Worm (Caenorhabditis elegans) whole organism, late embryonic: ENCODE data around the gene M04B2.4.

ENCODE experiments used
- ama-1 ChIP-seq: fragments of 150-350 bp; optimal IDR thresholded peaks from 2 replicates; lab custom pipeline; 2014
- ceh-48 ChIP-seq: sonication (generic microtip); optimal IDR thresholded peaks from 2 replicates; lab custom pipeline; 2016; ENCODE audit warnings: missing genetic modification characterization, inconsistent platforms, missing compliant biosample characterization
- ceh-6 ChIP-seq: fragments of 200-800 bp; sonication (Bioruptor generic); optimal IDR thresholded peaks from 2 replicates; lab custom pipeline; 2018; ENCODE audit warnings: mild to moderate bottlenecking, missing genetic modification characterization, missing compliant biosample characterization
- ceh-9 ChIP-seq: sonication (generic microtip); optimal IDR thresholded peaks from 2 replicates; lab custom pipeline; 2016; ENCODE audit warnings: mild to moderate bottlenecking, missing genetic modification characterization, inconsistent platforms, missing compliant biosample characterization
- dve-1 ChIP-seq: sonication (generic microtip); optimal IDR thresholded peaks from 2 replicates; lab custom pipeline; 2017; ENCODE audit warnings: antibody characterized with exemption, mild to moderate bottlenecking, missing genetic modification characterization, missing compliant biosample characterization
- fkh-6 ChIP-seq: sonication (generic microtip); optimal IDR thresholded peaks from 2 replicates; lab custom pipeline; 2016; ENCODE audit warnings: missing genetic modification characterization, missing compliant biosample characterization
- hlh-13 ChIP-seq: fragments of 200-800 bp; sonication (Bioruptor generic); optimal IDR thresholded peaks from 2 replicates; lab custom pipeline; 2018; ENCODE audit warnings: mild to moderate bottlenecking, missing genetic modification characterization, missing compliant biosample characterization
- hlh-8 ChIP-seq: sonication (generic microtip); optimal IDR thresholded peaks from 2 replicates; lab custom pipeline; 2016; ENCODE audit warnings: missing genotype, missing genetic modification characterization, missing compliant biosample characterization
- nfya-1 ChIP-seq: sonication (generic microtip); optimal IDR thresholded peaks from 2 replicates; lab custom pipeline; 2017; ENCODE audit warnings: missing genetic modification characterization, mild to moderate bottlenecking, missing compliant biosample characterization, antibody characterized with exemption, moderate library complexity
- nhr-11 ChIP-seq: fragments of 150-350 bp; optimal IDR thresholded peaks from 2 replicates; lab custom pipeline; 2014; ENCODE audit warnings: missing biosample characterization, missing genetic modification characterization
- pha-4 ChIP-seq: fragments of 150-350 bp; optimal IDR thresholded peaks from 2 replicates; lab custom pipeline; 2018; ENCODE audit warnings: missing biosample characterization, missing genetic modification reagents, missing genetic modification characterization
- sox-4 ChIP-seq: sonication (generic microtip); optimal IDR thresholded peaks from 2 replicates; lab custom pipeline; 2017; ENCODE audit warnings: mild to moderate bottlenecking, missing genetic modification characterization, inconsistent platforms, missing compliant biosample characterization
- ttx-3 ChIP-seq: sonication (generic microtip); optimal IDR thresholded peaks from 2 replicates; lab custom pipeline; 2016; ENCODE audit warnings: missing genetic modification reagents, missing genetic modification characterization, missing compliant biosample characterization

DNA sequence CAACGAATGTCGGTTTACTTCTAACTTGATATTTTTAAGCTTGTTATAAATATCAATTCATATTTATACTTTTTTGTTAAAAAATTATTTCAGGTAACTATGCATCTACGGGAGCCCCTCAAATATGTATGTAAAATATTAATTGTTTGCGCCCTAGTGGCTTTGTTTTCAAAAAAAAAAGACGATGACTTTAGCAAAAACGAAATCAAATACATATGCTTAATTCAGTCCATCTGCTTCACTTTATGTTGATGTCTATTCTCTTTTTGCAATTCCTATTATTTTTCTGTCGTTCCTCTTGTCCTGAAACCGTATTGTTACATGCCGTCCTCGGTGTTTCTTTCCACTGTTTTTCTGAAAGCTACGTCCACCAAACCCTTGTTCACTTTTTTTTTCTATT, 49.0 kb upstream of the M04B2.4 start:
- TF ChIP-seq ama-1 (no peak), hlh-13 (GFP tag; lab: Kevin White, UChicago) (no peak), nfya-1 (tag; lab: Kevin White, UChicago) (no peak), pha-4 (tag; lab: Kevin White, UChicago) (no peak), ttx-3 (tag; lab: Kevin White, UChicago) (no peak), ceh-48 (no peak), sox-4 (tag; lab: Kevin White, UChicago) (no peak), fkh-6 (tag; lab: Kevin White, UChicago) (no peak), ceh-6 (GFP tag; lab: Kevin White, UChicago) (no peak), dve-1 (tag; lab: Kevin White, UChicago) (no peak), hlh-8 (tag; lab: Kevin White, UChicago) (no peak), nhr-11 (tag; lab: Kevin White, UChicago) (no peak), ceh-9 (no peak)
